Fruit fly (Drosophila melanogaster) Kc167 (cell line): ENCODE results near the gene CG9184.

ENCODE experiments used
- Myc ChIP-seq: fragments of >200 bp; optimal IDR thresholded peaks from 2 replicates; lab custom pipeline; 2017; ENCODE audit warnings: missing external identifiers
- Sin3A ChIP-seq: fragments of >200 bp; optimal IDR thresholded peaks from 2 replicates; lab custom pipeline; 2018; ENCODE audit warnings: missing external identifiers
- insv ChIP-seq: fragments of >200 bp; optimal IDR thresholded peaks from 3 replicates; lab custom pipeline; 2018; ENCODE audit warnings: missing external identifiers
- psq ChIP-seq: fragments of >200 bp; optimal IDR thresholded peaks from 2 replicates; lab custom pipeline; 2017; ENCODE audit warnings: missing external identifiers

DNA sequence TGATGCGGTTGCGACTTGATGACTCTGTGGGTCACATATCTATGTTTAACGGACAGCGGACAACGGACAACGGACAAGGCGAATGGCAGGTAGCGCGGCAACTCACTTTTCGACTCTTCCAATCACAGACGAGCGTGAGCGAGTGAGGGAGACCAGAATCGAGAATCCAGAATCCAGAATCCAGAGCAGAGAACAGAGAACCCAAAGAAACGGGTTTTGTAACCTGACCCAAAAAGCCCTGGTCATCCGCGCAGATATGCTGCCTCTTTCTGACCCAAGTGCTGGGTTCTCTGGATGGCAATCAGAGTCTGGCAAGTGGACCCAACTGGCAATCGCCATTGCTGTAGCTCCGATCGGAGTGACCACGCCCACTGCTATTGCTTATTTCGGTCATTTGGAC, 41.8 kb upstream of the CG9184 start:
- TF ChIP-seq Myc: no peak
- TF ChIP-seq psq: no peak
- no peak for TF ChIP-seq insv (lab: Kevin White, UChicago)
- TF ChIP-seq Sin3A (lab: Kevin White, UChicago): no peak
